Fruit fly (Drosophila melanogaster) whole organism, adult: Measurements from ENCODE around the gene CG13685.
A peak's percentile ranks its signal among the peaks of the same experiment; 100 is the strongest.

Experiments used
- CG11617 ChIP-seq: fragments of 200-800 bp; sonication (Bioruptor generic); optimal IDR thresholded peaks from 2 replicates; lab custom pipeline; 2017; ENCODE audit warnings: mild to moderate bottlenecking, missing biosample characterization, missing genetic modification reagents, missing genetic modification characterization
- CG12768 ChIP-seq: fragments of 200-800 bp; sonication (Bioruptor generic); optimal IDR thresholded peaks from 2 replicates; lab custom pipeline; 2017; ENCODE audit warnings: missing biosample characterization, missing genetic modification characterization, mild to moderate bottlenecking, moderate library complexity, missing genetic modification reagents
- CG14711 ChIP-seq: fragments of 200-800 bp; sonication (Bioruptor generic); optimal IDR thresholded peaks from 2 replicates; lab custom pipeline; 2018; ENCODE audit warnings: missing biosample characterization, mild to moderate bottlenecking, missing genetic modification characterization, moderate library complexity
- CG1620 ChIP-seq: fragments of 200-800 bp; sonication (Bioruptor generic); optimal IDR thresholded peaks from 2 replicates; lab custom pipeline; 2016; ENCODE audit warnings: missing biosample characterization, missing genetic modification characterization
- CG33017 ChIP-seq: fragments of 200-800 bp; sonication (Bioruptor generic); optimal IDR thresholded peaks from 2 replicates; lab custom pipeline; 2018; ENCODE audit warnings: missing biosample characterization, mild to moderate bottlenecking, missing genetic modification characterization, moderate library complexity
- CG5204 ChIP-seq: fragments of 200-800 bp; sonication (Bioruptor generic); optimal IDR thresholded peaks from 2 replicates; lab custom pipeline; 2016; ENCODE audit warnings: missing biosample characterization, missing genetic modification characterization
- CG7045 ChIP-seq: fragments of 200-800 bp; sonication (Bioruptor generic); optimal IDR thresholded peaks from 2 replicates; lab custom pipeline; 2017; ENCODE audit warnings: missing biosample characterization, mild to moderate bottlenecking, missing genetic modification characterization
- CG7101 ChIP-seq: fragments of 200-800 bp; sonication (Bioruptor generic); optimal IDR thresholded peaks from 2 replicates; lab custom pipeline; 2018; ENCODE audit warnings: missing biosample characterization, mild to moderate bottlenecking, missing genetic modification characterization, moderate library complexity
- Clk ChIP-seq: fragments of 200-800 bp; sonication (Bioruptor generic); optimal IDR thresholded peaks from 2 replicates; lab custom pipeline; 2017; ENCODE audit warnings: missing biosample characterization, missing genetic modification characterization
- Crg-1 ChIP-seq: fragments of 200-800 bp; sonication (Bioruptor generic); optimal IDR thresholded peaks from 2 replicates; lab custom pipeline; 2016; ENCODE audit warnings: missing biosample characterization, missing genetic modification characterization
- Hr96 ChIP-seq: fragments of 200-800 bp; sonication (Bioruptor generic); optimal IDR thresholded peaks from 2 replicates; lab custom pipeline; 2016; ENCODE audit warnings: missing biosample characterization, missing genetic modification characterization
- Mnt ChIP-seq: fragments of 200-800 bp; sonication (Bioruptor generic); optimal IDR thresholded peaks from 2 replicates; lab custom pipeline; 2016; ENCODE audit warnings: missing biosample characterization, mild to moderate bottlenecking, missing genetic modification characterization
- bab1 ChIP-seq: fragments of 200-800 bp; sonication (Bioruptor generic); optimal IDR thresholded peaks from 3 replicates; lab custom pipeline; 2019; ENCODE audit warnings: missing biosample characterization, mild to moderate bottlenecking, missing genetic modification characterization, moderate library complexity
- cic ChIP-seq: fragments of 200-800 bp; sonication (Bioruptor generic); optimal IDR thresholded peaks from 2 replicates; lab custom pipeline; 2017; ENCODE audit warnings: missing biosample characterization, mild to moderate bottlenecking, missing genetic modification characterization, moderate library complexity
- cnc ChIP-seq, 2 experiments: fragments of >200 bp; optimal IDR thresholded peaks; 2 replicates each; lab custom pipeline; 2017
- kay ChIP-seq: fragments of 200-800 bp; sonication (Bioruptor generic); peaks from one replicate; lab custom pipeline; 2016; ENCODE audit warnings: missing biosample characterization, missing genetic modification characterization, borderline replicate concordance
- ovo ChIP-seq: fragments of 200-800 bp; sonication (Bioruptor generic); optimal IDR thresholded peaks from 2 replicates; lab custom pipeline; 2016; ENCODE audit warnings: missing biosample characterization, missing genetic modification characterization
- pad ChIP-seq: fragments of 200-800 bp; sonication (Bioruptor generic); optimal IDR thresholded peaks from 3 replicates; lab custom pipeline; 2017; ENCODE audit warnings: missing biosample characterization, missing genetic modification characterization, mild to moderate bottlenecking, moderate library complexity, missing genetic modification reagents
- tj ChIP-seq: fragments of 200-800 bp; sonication (Bioruptor generic); optimal IDR thresholded peaks from 3 replicates; lab custom pipeline; 2017; ENCODE audit warnings: missing biosample characterization, mild to moderate bottlenecking, missing genetic modification characterization, moderate library complexity
- toe ChIP-seq: fragments of 200-800 bp; sonication (Bioruptor generic); optimal IDR thresholded peaks from 2 replicates; lab custom pipeline; 2016; ENCODE audit warnings: missing biosample characterization, missing genetic modification characterization

The CG13685 gene

dm6 chr3L:7747044-7747443, at the start of gene CG13685:
CG13685 (plus strand) TSS chr3L:7747344.
- TF ChIP-seq CG7045 (GFP tag; lab: Kevin White, UChicago) (no peak), Mnt (GFP tag; lab: Kevin White, UChicago) (no peak), Crg-1 (GFP tag; lab: Kevin White, UChicago) (no peak), Hr96 (GFP tag; lab: Kevin White, UChicago) (no peak)

dm6 chr3L:7713378-7713777, 33.8 kb upstream of the CG13685 start:
- TF ChIP-seq pad (GFP tag; lab: Kevin White, UChicago) (peak; percentile 12), CG7101 (tag; lab: Kevin White, UChicago) (no peak)

dm6 chr3L:7714301-7714946, 32.7 kb upstream of the CG13685 start:
- TF ChIP-seq Mnt (GFP tag; lab: Kevin White, UChicago) (no peak), bab1 (GFP tag; lab: Kevin White, UChicago) (no peak), CG5204 (GFP tag; lab: Kevin White, UChicago) (no peak)

dm6 chr3L:7717863-7718560, 29.1 kb upstream of the CG13685 start, which contains the start of gene Ank2:
Ank2 (minus strand) TSS chr3L:7718395.
- no peak for TF ChIP-seq toe (GFP tag; lab: Kevin White, UChicago)
- TF ChIP-seq CG33017 (tag; lab: Kevin White, UChicago), result no peak
- no peak for TF ChIP-seq cnc (optimal IDR thresholded peaks at IDR 0.05; lab: Kevin White, UChicago)
- no peak for TF ChIP-seq Hr96 (GFP tag; lab: Kevin White, UChicago)
- TF ChIP-seq CG12768 (GFP tag; lab: Kevin White, UChicago), result no peak
- TF ChIP-seq cic, result no peak
- TF ChIP-seq CG14711 (tag; lab: Kevin White, UChicago), result no peak
- TF ChIP-seq CG5204 (GFP tag; lab: Kevin White, UChicago), result no peak
- no peak for TF ChIP-seq CG1620
- no peak for TF ChIP-seq tj (GFP tag; lab: Kevin White, UChicago)

dm6 chr3L:7718561-7719417, 28.4 kb upstream of the CG13685 start, which contains the start of gene Mcad:
Mcad (plus strand) TSS chr3L:7719350.
- TF ChIP-seq bab1 (GFP tag; lab: Kevin White, UChicago), result peak; percentile 95
- peak; percentile 93 for TF ChIP-seq CG7101 (tag; lab: Kevin White, UChicago)
- TF ChIP-seq cnc (optimal IDR thresholded peaks at IDR 0.05; lab: Kevin White, UChicago), result no peak
- peak; percentile 96 for TF ChIP-seq CG12768 (GFP tag; lab: Kevin White, UChicago)
- peak; percentile 91 for TF ChIP-seq CG11617 (GFP tag; lab: Kevin White, UChicago)
- peak; percentile 56 for TF ChIP-seq CG1620
- peak; percentile 88 for TF ChIP-seq CG7045 (GFP tag; lab: Kevin White, UChicago)
- peak; percentile 74 for TF ChIP-seq Clk
- peak; percentile 97 for TF ChIP-seq kay (GFP tag; lab: Kevin White, UChicago)
- peak; percentile 45 for TF ChIP-seq Hr96 (GFP tag; lab: Kevin White, UChicago)
- TF ChIP-seq ovo (GFP tag; lab: Kevin White, UChicago), result peak; percentile 28
- TF ChIP-seq pad (GFP tag; lab: Kevin White, UChicago), result peak; percentile 75
- TF ChIP-seq CG14711 (tag; lab: Kevin White, UChicago), result peak; percentile 83
- TF ChIP-seq toe (GFP tag; lab: Kevin White, UChicago), result peak; percentile 80
- peak; percentile 44 for TF ChIP-seq Crg-1 (GFP tag; lab: Kevin White, UChicago)
- TF ChIP-seq Mnt (GFP tag; lab: Kevin White, UChicago), result peak; percentile 76
- TF ChIP-seq cic, result peak; percentile 83
- TF ChIP-seq CG5204 (GFP tag; lab: Kevin White, UChicago), result peak; percentile 65
- TF ChIP-seq CG33017 (tag; lab: Kevin White, UChicago), result peak; percentile 94
- TF ChIP-seq tj (GFP tag; lab: Kevin White, UChicago), result peak; percentile 79

dm6 chr3L:7719418-7719789, 27.7 kb upstream of the CG13685 start:
- TF ChIP-seq CG7101 (tag; lab: Kevin White, UChicago) (no peak), Mnt (GFP tag; lab: Kevin White, UChicago) (no peak), CG14711 (tag; lab: Kevin White, UChicago) (no peak), cnc (optimal IDR thresholded peaks at IDR 0.05; lab: Kevin White, UChicago) (no peak), pad (GFP tag; lab: Kevin White, UChicago) (no peak), Crg-1 (GFP tag; lab: Kevin White, UChicago) (no peak), toe (GFP tag; lab: Kevin White, UChicago) (no peak), bab1 (GFP tag; lab: Kevin White, UChicago) (no peak), cic (peak; percentile 1), Hr96 (GFP tag; lab: Kevin White, UChicago) (no peak), CG33017 (tag; lab: Kevin White, UChicago) (no peak), ovo (GFP tag; lab: Kevin White, UChicago) (no peak), Clk (no peak), CG5204 (GFP tag; lab: Kevin White, UChicago) (peak; percentile 56), tj (GFP tag; lab: Kevin White, UChicago) (peak; percentile 31), CG7045 (GFP tag; lab: Kevin White, UChicago) (no peak), CG12768 (GFP tag; lab: Kevin White, UChicago) (peak; percentile 67), kay (GFP tag; lab: Kevin White, UChicago) (peak; percentile 97), CG1620 (no peak), CG11617 (GFP tag; lab: Kevin White, UChicago) (no peak)
